Worm (Caenorhabditis elegans) whole organism, L1 larva: ENCODE data around the gene nhr-18.

Experiments
- C16A3.4 ChIP-seq: fragments of 150-350 bp; optimal IDR thresholded peaks from 2 replicates; lab custom pipeline; 2014; ENCODE audit warnings: missing biosample characterization, missing genetic modification characterization
- Y116A8C.19 ChIP-seq: sonication (generic microtip); optimal IDR thresholded peaks from 2 replicates; lab custom pipeline; 2016; ENCODE audit warnings: missing compliant biosample characterization, missing genetic modification characterization, borderline replicate concordance
- blmp-1 ChIP-seq: fragments of 150-350 bp; optimal IDR thresholded peaks from 2 replicates; lab custom pipeline; 2014; ENCODE audit warnings: missing biosample characterization, missing genetic modification characterization
- ceh-63 ChIP-seq: fragments of 200-800 bp; sonication (Bioruptor generic); optimal IDR thresholded peaks from 2 replicates; lab custom pipeline; 2018; ENCODE audit warnings: mild to moderate bottlenecking, missing genetic modification characterization, missing compliant biosample characterization
- ceh-82 ChIP-seq, 3 experiments: fragments of 150-350 bp in 1 of 3; sonication (generic microtip) in 2 of 3; optimal IDR thresholded peaks; 2 replicates each; lab custom pipeline; 2014 to 2017; ENCODE audit warnings: missing biosample characterization in 3 of 3, missing genetic modification characterization in 3 of 3
- dpl-1 ChIP-seq, 3 experiments: fragments of 150-350 bp in 2 of 3; sonication (generic microtip) in 1 of 3; optimal IDR thresholded peaks; 2 replicates each; lab custom pipeline; 2014 to 2017; ENCODE audit warnings: missing biosample characterization in 3 of 3, missing genetic modification characterization in 3 of 3, missing genetic modification reagents in 3 of 3
- dsc-1 ChIP-seq: sonication (generic microtip); optimal IDR thresholded peaks from 2 replicates; lab custom pipeline; 2016; ENCODE audit warnings: mild to moderate bottlenecking, missing genetic modification characterization, missing compliant biosample characterization
- efl-1 ChIP-seq, 4 experiments: fragments of 150-350 bp; optimal IDR thresholded peaks in 3 of 4; peaks in 1 of 4; 1 replicate in 1 of 4; 2 replicates in 3 of 4; lab custom pipeline; 2014; ENCODE audit warnings: missing biosample characterization in 2 of 4, missing genetic modification characterization in 2 of 4, missing genetic modification reagents in 2 of 4
- efl-3 ChIP-seq: fragments of 200-800 bp; sonication (Bioruptor generic); optimal IDR thresholded peaks from 2 replicates; lab custom pipeline; 2018; ENCODE audit warnings: mild to moderate bottlenecking, missing genetic modification characterization, missing compliant biosample characterization
- egl-13 ChIP-seq: sonication (generic microtip); optimal IDR thresholded peaks from 2 replicates; lab custom pipeline; 2016; ENCODE audit warnings: missing genotype, missing genetic modification reagents, missing genetic modification characterization, missing compliant biosample characterization
- elt-2 ChIP-seq: sonication (generic microtip); optimal IDR thresholded peaks from 2 replicates; lab custom pipeline; 2016; ENCODE audit warnings: missing genetic modification characterization, mild to moderate bottlenecking, inconsistent platforms, missing compliant biosample characterization, missing genetic modification reagents
- elt-3 ChIP-seq, 6 experiments: fragments of 150-350 bp in 1 of 6; sonication (generic microtip); optimal IDR thresholded peaks; 2 replicates each; lab custom pipeline; 2017 to 2018; ENCODE audit warnings: missing biosample characterization in 6 of 6, missing genetic modification characterization in 6 of 6, inconsistent platforms in 1 of 6
- fkh-4 ChIP-seq: sonication (generic microtip); optimal IDR thresholded peaks from 2 replicates; lab custom pipeline; 2016; ENCODE audit warnings: missing compliant biosample characterization, missing genetic modification characterization, borderline replicate concordance
- fkh-8 ChIP-seq: sonication (generic microtip); optimal IDR thresholded peaks from 2 replicates; lab custom pipeline; 2016; ENCODE audit warnings: mild to moderate bottlenecking, missing genetic modification characterization, missing compliant biosample characterization
- hlh-4 ChIP-seq: sonication (generic microtip); optimal IDR thresholded peaks from 2 replicates; lab custom pipeline; 2016; ENCODE audit warnings: mild to moderate bottlenecking, missing genetic modification characterization, missing compliant biosample characterization
- irx-1 ChIP-seq: sonication (generic microtip); optimal IDR thresholded peaks from 2 replicates; lab custom pipeline; 2016; ENCODE audit warnings: missing genetic modification characterization, missing compliant biosample characterization
- lin-15B ChIP-seq: fragments of 150-350 bp; sonication (generic microtip); optimal IDR thresholded peaks from 3 replicates; lab custom pipeline; 2014; ENCODE audit warnings: missing biosample characterization, missing genetic modification characterization
- lin-35 ChIP-seq, 2 experiments: fragments of 150-350 bp; optimal IDR thresholded peaks; 2 replicates each; lab custom pipeline; 2014; ENCODE audit warnings: missing biosample characterization in 2 of 2, missing genetic modification characterization in 2 of 2, missing genetic modification reagents in 2 of 2
- lin-39 ChIP-seq: fragments of 150-350 bp; optimal IDR thresholded peaks from 2 replicates; lab custom pipeline; 2014; ENCODE audit warnings: missing biosample characterization, missing genetic modification reagents, missing genetic modification characterization
- mab-9 ChIP-seq: fragments of 200-800 bp; sonication (Bioruptor generic); IDR thresholded peaks from 2 replicates; pipeline ENCODE4 v1.3.6; 2022; ENCODE audit warnings: missing genetic modification reagents, missing genetic modification characterization, missing compliant biosample characterization
- mdl-1 ChIP-seq, 2 experiments: fragments of 150-350 bp; optimal IDR thresholded peaks; 2 replicates each; lab custom pipeline; 2014 to 2017; ENCODE audit warnings: missing biosample characterization in 2 of 2, missing genetic modification characterization in 2 of 2, inconsistent platforms in 1 of 2
- nhr-11 ChIP-seq: fragments of 150-350 bp; optimal IDR thresholded peaks from 2 replicates; lab custom pipeline; 2014; ENCODE audit warnings: missing biosample characterization, missing genetic modification characterization
- nhr-20 ChIP-seq: sonication (generic microtip); optimal IDR thresholded peaks from 2 replicates; lab custom pipeline; 2016; ENCODE audit warnings: mild to moderate bottlenecking, missing genetic modification characterization, missing compliant biosample characterization
- nhr-76 ChIP-seq: sonication (generic microtip); optimal IDR thresholded peaks from 2 replicates; lab custom pipeline; 2017; ENCODE audit warnings: missing biosample characterization, missing genetic modification characterization
- skn-1 ChIP-seq: fragments of 150-350 bp; optimal IDR thresholded peaks from 2 replicates; lab custom pipeline; 2014; ENCODE audit warnings: missing biosample characterization, missing genetic modification characterization
- snpc-4 ChIP-seq: fragments of 150-350 bp; optimal IDR thresholded peaks from 2 replicates; lab custom pipeline; 2014; ENCODE audit warnings: missing biosample characterization, missing genetic modification characterization
- snu-23 ChIP-seq: sonication (generic microtip); optimal IDR thresholded peaks from 2 replicates; lab custom pipeline; 2016; ENCODE audit warnings: missing genetic modification characterization, missing compliant biosample characterization
- sptf-1 ChIP-seq: fragments of 150-350 bp; optimal IDR thresholded peaks from 2 replicates; lab custom pipeline; 2014; ENCODE audit warnings: missing biosample characterization, missing genetic modification characterization
- swsn-7 ChIP-seq: sonication (generic microtip); optimal IDR thresholded peaks from 2 replicates; lab custom pipeline; 2016; ENCODE audit warnings: missing genetic modification characterization, missing compliant biosample characterization
- tbx-2 ChIP-seq: sonication (generic microtip); optimal IDR thresholded peaks from 2 replicates; lab custom pipeline; 2016; ENCODE audit warnings: missing genetic modification characterization, missing compliant biosample characterization
- tlp-1 ChIP-seq: fragments of 150-350 bp; optimal IDR thresholded peaks from 2 replicates; lab custom pipeline; 2014; ENCODE audit warnings: missing biosample characterization, missing genetic modification characterization
- xbp-1 ChIP-seq: sonication (generic microtip); optimal IDR thresholded peaks from 2 replicates; lab custom pipeline; 2016; ENCODE audit warnings: missing genetic modification characterization, missing compliant biosample characterization
- zip-4 ChIP-seq: fragments of 200-800 bp; sonication (Bioruptor generic); optimal IDR thresholded peaks from 2 replicates; lab custom pipeline; 2018; ENCODE audit warnings: mild to moderate bottlenecking, missing genetic modification characterization, moderate library complexity, missing compliant biosample characterization
- ztf-4 ChIP-seq: fragments of 150-350 bp; optimal IDR thresholded peaks from 2 replicates; lab custom pipeline; 2014; ENCODE audit warnings: missing biosample characterization, missing genetic modification characterization

The nhr-18 gene

DNA sequence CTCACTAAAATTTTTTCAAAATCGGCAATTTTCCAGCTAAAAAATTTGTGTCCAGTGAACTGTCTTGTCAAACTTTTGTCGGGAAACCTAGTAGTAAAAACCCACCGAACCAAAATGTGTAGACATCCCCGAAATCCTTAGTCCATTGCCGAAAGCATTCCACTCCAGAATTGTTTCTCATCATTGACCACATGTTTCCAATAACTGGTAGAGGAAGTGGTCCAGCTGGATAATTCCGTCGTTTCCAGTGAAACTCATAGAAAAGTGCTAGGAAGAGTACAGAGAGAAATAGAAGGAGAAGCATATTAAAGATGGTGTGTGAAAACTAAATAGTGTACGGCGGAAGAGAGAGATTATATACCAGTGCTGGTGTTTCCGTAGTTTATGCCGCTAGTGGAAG is 22.9 kb upstream of the nhr-18 start, which contains the start of gene cyp-33C12:
Gene cyp-33C12, minus strand, starts transcription at position 321 of the 400 bp plus-strand sequence.
- TF ChIP-seq dsc-1 (tag; lab: Kevin White, UChicago), result peak; percentile 91
- TF ChIP-seq mab-9 (GFP tag; lab: Robert Waterston, UW), result no peak
- TF ChIP-seq fkh-4, result peak; percentile 71

DNA sequence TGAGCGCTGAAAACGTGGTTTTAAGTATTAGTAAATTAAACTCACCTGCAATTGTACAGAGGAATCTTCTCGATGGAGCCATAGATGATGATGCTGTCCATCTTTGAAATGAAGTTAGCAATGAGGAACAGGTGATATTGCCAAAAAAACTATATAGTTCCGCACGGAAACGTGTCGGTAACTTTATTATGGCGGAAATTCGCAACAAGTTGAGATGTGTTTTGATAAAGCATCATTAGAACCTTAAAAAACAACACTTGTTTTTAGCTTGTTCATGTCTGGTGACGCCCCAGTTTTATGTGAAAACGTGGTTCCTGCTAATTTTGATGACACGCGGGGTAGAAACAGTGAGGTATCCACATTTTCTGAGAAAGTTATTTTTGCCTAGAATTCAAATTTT is 20.8 kb upstream of the nhr-18 start, which contains the start of gene srt-40:
Gene srt-40, minus strand, starts transcription at position 101 of the 400 bp plus-strand sequence.
- no peak for TF ChIP-seq ceh-82 (tag; optimal IDR thresholded peaks at IDR 0.05; lab: Kevin White, UChicago)
- no peak for TF ChIP-seq C16A3.4 (tag; lab: Kevin White, UChicago)
- no peak for TF ChIP-seq lin-15B
- no peak for TF ChIP-seq hlh-4 (tag; lab: Kevin White, UChicago)
- no peak for TF ChIP-seq xbp-1 (tag; lab: Kevin White, UChicago)
- no peak for TF ChIP-seq dpl-1 (GFP tag; optimal IDR thresholded peaks at IDR 0.05; lab: Kevin White, UChicago)
- TF ChIP-seq efl-3 (GFP tag; lab: Kevin White, UChicago), result no peak
- TF ChIP-seq sptf-1, result no peak
- no peak for TF ChIP-seq swsn-7
- no peak for TF ChIP-seq tlp-1 (tag; lab: Kevin White, UChicago)
- TF ChIP-seq irx-1, result no peak
- TF ChIP-seq ztf-4 (tag; lab: Kevin White, UChicago), result no peak
- no peak for TF ChIP-seq tbx-2 (tag; lab: Kevin White, UChicago)

DNA sequence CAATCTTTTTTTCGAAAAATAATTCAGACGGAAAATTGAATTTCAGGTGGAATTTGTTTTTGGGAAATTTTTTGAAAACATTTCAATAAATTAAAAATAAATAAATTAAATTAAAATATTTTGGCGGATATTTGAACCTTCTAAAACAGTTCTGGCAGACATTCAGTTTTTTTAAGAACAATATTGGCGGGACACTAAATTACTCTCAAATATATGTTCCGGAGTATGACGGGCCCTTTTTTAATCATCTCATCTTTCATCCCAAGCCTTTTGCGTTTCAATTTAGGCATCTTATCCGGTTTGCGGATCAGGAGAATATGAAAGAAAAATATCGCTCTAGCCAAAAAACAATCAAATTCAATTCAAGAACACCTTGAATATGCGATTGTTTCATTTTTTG is 20.2 kb upstream of the nhr-18 start, which contains the start of gene svh-11:
Gene svh-11, plus strand, starts transcription at position 301 of the 400 bp plus-strand sequence.
- TF ChIP-seq irx-1 (no peak), egl-13 (tag; lab: Kevin White, UChicago) (no peak)

DNA sequence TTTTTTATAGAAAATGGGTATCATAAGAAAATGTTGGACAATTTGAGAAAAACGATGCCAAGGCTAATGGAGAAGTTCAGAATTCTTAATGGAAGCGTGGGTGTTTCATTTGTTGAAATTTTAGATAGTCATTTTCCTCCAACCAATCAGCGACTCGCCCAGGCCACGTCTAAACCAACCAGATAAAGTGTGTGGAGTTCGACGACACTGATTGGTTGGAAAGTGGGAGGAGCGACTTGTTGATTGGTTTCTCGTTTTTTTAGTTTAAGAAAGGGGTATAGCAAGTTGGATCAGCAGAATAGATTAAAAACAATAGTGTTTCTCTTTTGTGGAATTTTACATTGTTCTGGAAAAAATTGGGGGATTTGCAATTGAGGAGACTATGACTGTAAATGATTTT is 19.5 kb upstream of the nhr-18 start:
- TF ChIP-seq elt-3 (tag; optimal IDR thresholded peaks at IDR 0.05; lab: Kevin White, UChicago), result no peak
- TF ChIP-seq skn-1 (tag; lab: Kevin White, UChicago), result no peak
- no peak for TF ChIP-seq zip-4 (GFP tag; lab: Kevin White, UChicago)
- no peak for TF ChIP-seq nhr-76 (tag; lab: Kevin White, UChicago)
- TF ChIP-seq dsc-1 (tag; lab: Kevin White, UChicago), result no peak
- TF ChIP-seq nhr-20, result no peak
- TF ChIP-seq, all 84 proteins: peak for 0

DNA sequence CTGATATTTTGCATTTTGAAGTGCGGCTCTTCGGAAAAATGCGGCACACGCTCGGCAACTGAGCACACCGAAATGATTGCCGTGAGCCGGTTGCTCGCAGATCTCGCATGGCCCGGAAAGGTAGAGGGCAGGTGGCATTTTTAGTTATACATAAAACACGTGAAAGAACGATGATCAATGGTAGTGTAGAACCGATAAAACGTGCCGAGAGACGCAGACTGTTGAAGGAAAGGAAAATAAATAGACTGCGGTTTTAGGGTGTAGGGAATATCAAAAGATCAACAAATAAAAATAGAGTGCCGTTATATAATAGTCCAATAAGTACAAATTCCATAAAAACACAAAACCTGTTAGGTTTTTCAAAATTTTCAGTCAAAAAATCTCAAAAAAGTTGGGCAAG is 15.1 kb upstream of the nhr-18 start, which contains the start of gene nhr-133:
Gene nhr-133, minus strand, starts transcription at position 183 of the 400 bp plus-strand sequence.
- TF ChIP-seq mdl-1 (tag; optimal IDR thresholded peaks at IDR 0.05; lab: Kevin White, UChicago), result peak in 1 of 2 experiments; percentile 62
- TF ChIP-seq lin-15B, result no peak
- no peak for TF ChIP-seq fkh-8 (tag; lab: Kevin White, UChicago)
- peak; percentile 9 for TF ChIP-seq elt-2 (tag; lab: Kevin White, UChicago)
- no peak for TF ChIP-seq tlp-1 (tag; lab: Kevin White, UChicago)
- TF ChIP-seq efl-1 (optimal IDR thresholded peaks at IDR 0.05; lab: Kevin White, UChicago), result peak in 1 of 2 experiments; percentile 17
- no peak for TF ChIP-seq efl-1 (GFP tag; optimal IDR thresholded peaks at IDR 0.05 in 1 of 2; lab: Kevin White, UChicago)
- peak; percentile 39 for TF ChIP-seq snu-23 (GFP tag; lab: Kevin White, UChicago)
- peak in 1 of 2 experiments; percentile 45 for TF ChIP-seq lin-35 (GFP tag; optimal IDR thresholded peaks at IDR 0.05; lab: Kevin White, UChicago)
- TF ChIP-seq Y116A8C.19 (tag; lab: Kevin White, UChicago), result no peak
- TF ChIP-seq ceh-63 (GFP tag; lab: Kevin White, UChicago), result no peak
- peak; percentile 73 for TF ChIP-seq nhr-20
- peak in 2 of 3 experiments; percentile 2 to 8 for TF ChIP-seq dpl-1 (GFP tag; optimal IDR thresholded peaks at IDR 0.05; lab: Kevin White, UChicago)
- TF ChIP-seq blmp-1 (tag; lab: Kevin White, UChicago), result peak; percentile 22
- TF ChIP-seq snpc-4, result no peak
- no peak for TF ChIP-seq nhr-11 (tag; lab: Kevin White, UChicago)
- TF ChIP-seq lin-39 (tag; lab: Kevin White, UChicago), result no peak
